Fruit fly (Drosophila melanogaster) whole organism, pupa: ENCODE results near the gene Fer2LCH.

ENCODE experiments used
- CG13204 ChIP-seq: fragments of 200-800 bp; sonication (Bioruptor generic); optimal IDR thresholded peaks from 2 replicates; lab custom pipeline; 2018; ENCODE audit warnings: missing biosample characterization, mild to moderate bottlenecking, missing genetic modification characterization, moderate library complexity
- CG32121 ChIP-seq: fragments of 200-800 bp; sonication (Bioruptor generic); IDR thresholded peaks from 2 replicates; pipeline ENCODE4 v1.3.6; 2022; ENCODE audit warnings: missing biosample characterization, missing genetic modification characterization
- CG34367 ChIP-seq: fragments of 200-800 bp; sonication (Bioruptor generic); optimal IDR thresholded peaks from 2 replicates; lab custom pipeline; 2018; ENCODE audit warnings: missing biosample characterization, mild to moderate bottlenecking, missing genetic modification characterization
- CG8159 ChIP-seq: fragments of 200-800 bp; sonication (Bioruptor generic); optimal IDR thresholded peaks from 3 replicates; lab custom pipeline; 2018; ENCODE audit warnings: missing biosample characterization, mild to moderate bottlenecking, missing genetic modification characterization, moderate library complexity
- fd96Ca ChIP-seq: fragments of 200-800 bp; sonication (Bioruptor generic); IDR thresholded peaks from 3 replicates; pipeline ENCODE4 v1.3.6; 2022; ENCODE audit warnings: missing biosample characterization, missing genetic modification characterization

dm6 chr3R:30391098-30391497 lies 3.5 kb downstream of the Fer2LCH start:
- TF ChIP-seq CG8159 (tag; lab: Kevin White, UChicago), result no peak
- no peak for TF ChIP-seq CG34367
- no peak for TF ChIP-seq CG32121 (GFP tag; lab: Robert Waterston, UW)
- no peak for TF ChIP-seq CG13204 (GFP tag; lab: Kevin White, UChicago)
- no peak for TF ChIP-seq fd96Ca (GFP tag; lab: Robert Waterston, UW)
